Fruit fly (Drosophila melanogaster) whole organism, embryonic: ENCODE data around the gene ato.

Experiments used
- Asciz ChIP-seq: fragments of 200-800 bp; sonication (Bioruptor generic); optimal IDR thresholded peaks from 2 replicates; lab custom pipeline; 2017; ENCODE audit warnings: missing biosample characterization, mild to moderate bottlenecking, missing genetic modification characterization, missing genetic modification reagents
- CG10267 ChIP-seq: fragments of 200-800 bp; sonication (Bioruptor generic); optimal IDR thresholded peaks from 2 replicates; lab custom pipeline; 2018; ENCODE audit warnings: missing biosample characterization, mild to moderate bottlenecking, missing genetic modification characterization, moderate library complexity
- CG10274 ChIP-seq: fragments of 200-800 bp; sonication (Bioruptor generic); optimal IDR thresholded peaks from 3 replicates; lab custom pipeline; 2017; ENCODE audit warnings: missing biosample characterization, mild to moderate bottlenecking, missing genetic modification characterization
- CG10366 ChIP-seq: fragments of 200-800 bp; sonication (Bioruptor generic); IDR thresholded peaks from 2 replicates; pipeline ENCODE4 v1.3.6; 2022; ENCODE audit warnings: missing biosample characterization, missing genetic modification characterization
- CG10431 ChIP-seq: fragments of 200-800 bp; sonication (Bioruptor generic); optimal IDR thresholded peaks from 3 replicates; lab custom pipeline; 2018; ENCODE audit warnings: missing biosample characterization, mild to moderate bottlenecking, missing genetic modification characterization
- CG11085 ChIP-seq: fragments of 200-800 bp; sonication (Bioruptor generic); IDR thresholded peaks from 2 replicates; pipeline ENCODE4 v1.3.6; 2022; ENCODE audit warnings: missing biosample characterization, missing genetic modification characterization
- CG11560 ChIP-seq: fragments of 200-800 bp; sonication (Bioruptor generic); IDR thresholded peaks from 3 replicates; pipeline ENCODE4 v1.3.6; 2022; ENCODE audit warnings: missing biosample characterization, missing genetic modification characterization
- CG13123 ChIP-seq: fragments of 200-800 bp; sonication (Bioruptor generic); optimal IDR thresholded peaks from 2 replicates; lab custom pipeline; 2016; ENCODE audit warnings: missing biosample characterization, missing genetic modification characterization
- CG13424 ChIP-seq: fragments of 200-800 bp; sonication (Bioruptor generic); optimal IDR thresholded peaks from 2 replicates; lab custom pipeline; 2019; ENCODE audit warnings: missing biosample characterization, mild to moderate bottlenecking, missing genetic modification characterization, moderate library complexity
- CG14441 ChIP-seq: fragments of 200-800 bp; sonication (Bioruptor generic); IDR thresholded peaks from 2 replicates; pipeline ENCODE4 v1.3.6; 2022; ENCODE audit warnings: missing biosample characterization, missing genetic modification characterization
- CG16863 ChIP-seq: fragments of 200-800 bp; sonication (Bioruptor generic); optimal IDR thresholded peaks from 3 replicates; lab custom pipeline; 2016; ENCODE audit warnings: missing biosample characterization, missing genetic modification characterization
- CG18262 ChIP-seq: fragments of 200-800 bp; optimal IDR thresholded peaks from 3 replicates; lab custom pipeline; 2019; ENCODE audit warnings: missing biosample characterization, mild to moderate bottlenecking, missing genetic modification characterization, moderate library complexity
- CG2129 ChIP-seq: fragments of 200-800 bp; sonication (Bioruptor generic); IDR thresholded peaks from 2 replicates; pipeline ENCODE4 v1.3.6; 2022; ENCODE audit warnings: missing biosample characterization, missing genetic modification characterization; ENCODE audit not compliant: partially characterized antibody
- CG3995 ChIP-seq: fragments of 200-800 bp; sonication (Bioruptor generic); optimal IDR thresholded peaks from 3 replicates; lab custom pipeline; 2016; ENCODE audit warnings: missing biosample characterization, missing genetic modification characterization
- CG4404 ChIP-seq: fragments of 200-800 bp; sonication (Bioruptor generic); IDR thresholded peaks from 2 replicates; pipeline ENCODE4 v1.3.6; 2022; ENCODE audit warnings: missing biosample characterization, missing genetic modification characterization
- CG7271 ChIP-seq: fragments of 200-800 bp; sonication (Bioruptor generic); optimal IDR thresholded peaks from 2 replicates; lab custom pipeline; 2018; ENCODE audit warnings: missing biosample characterization, mild to moderate bottlenecking, missing genetic modification characterization, moderate library complexity
- CG8290 ChIP-seq, 3 experiments: fragments of 200-800 bp; sonication (Bioruptor generic); optimal IDR thresholded peaks; 2 replicates each; lab custom pipeline; 2016 to 2019; ENCODE audit warnings: missing biosample characterization in 3 of 3, missing genetic modification characterization in 3 of 3, mild to moderate bottlenecking in 2 of 3, moderate library complexity in 1 of 3
- CoRest ChIP-seq: fragments of 200-800 bp; sonication (Bioruptor generic); optimal IDR thresholded peaks from 3 replicates; lab custom pipeline; 2018; ENCODE audit warnings: missing biosample characterization, mild to moderate bottlenecking, missing genetic modification characterization, moderate library complexity
- Dll ChIP-seq: fragments of 200-800 bp; sonication (Bioruptor generic); IDR thresholded peaks from 4 replicates; pipeline ENCODE4 v1.3.6; 2022; ENCODE audit warnings: missing biosample characterization, missing genetic modification characterization; ENCODE audit not compliant: partially characterized antibody
- Doc2 ChIP-seq: fragments of 200-800 bp; sonication (Bioruptor generic); IDR thresholded peaks from 2 replicates; pipeline ENCODE4 v1.3.6; 2022; ENCODE audit warnings: missing biosample characterization, missing genetic modification characterization
- Dp ChIP-seq: fragments of 200-800 bp; sonication (Bioruptor generic); optimal IDR thresholded peaks from 2 replicates; lab custom pipeline; 2018; ENCODE audit warnings: missing biosample characterization, mild to moderate bottlenecking, missing genetic modification characterization, moderate library complexity
- E2f1 ChIP-seq: fragments of 200-800 bp; sonication (Bioruptor generic); IDR thresholded peaks from 2 replicates; pipeline ENCODE4 v1.3.6; 2022; ENCODE audit warnings: missing biosample characterization, missing genetic modification characterization
- Elba2 ChIP-seq: fragments of 200-800 bp; sonication (Bioruptor generic); optimal IDR thresholded peaks from 3 replicates; lab custom pipeline; 2016; ENCODE audit warnings: missing biosample characterization, missing genetic modification characterization
- HLH54F ChIP-seq: fragments of 200-800 bp; sonication (Bioruptor generic); optimal IDR thresholded peaks from 3 replicates; lab custom pipeline; 2016; ENCODE audit warnings: missing biosample characterization, missing genetic modification characterization
- Hmr ChIP-seq: fragments of 200-800 bp; sonication (Bioruptor generic); optimal IDR thresholded peaks from 3 replicates; lab custom pipeline; 2017; ENCODE audit warnings: mild to moderate bottlenecking, missing biosample characterization, missing genetic modification reagents, missing genetic modification characterization
- Nf-YC ChIP-seq: fragments of 200-800 bp; optimal IDR thresholded peaks from 3 replicates; lab custom pipeline; 2019; ENCODE audit warnings: missing biosample characterization, mild to moderate bottlenecking, missing genetic modification characterization, moderate library complexity
- NfI ChIP-seq: fragments of 200-800 bp; sonication (Bioruptor generic); optimal IDR thresholded peaks from 3 replicates; lab custom pipeline; 2018; ENCODE audit warnings: missing biosample characterization, mild to moderate bottlenecking, missing genetic modification characterization, moderate library complexity
- Optix ChIP-seq: fragments of 200-800 bp; sonication (Bioruptor generic); IDR thresholded peaks from 3 replicates; pipeline ENCODE4 v1.3.6; 2022; ENCODE audit warnings: missing biosample characterization, missing genetic modification characterization
- Sry-β ChIP-seq: fragments of 200-800 bp; sonication (Bioruptor generic); optimal IDR thresholded peaks from 2 replicates; lab custom pipeline; 2018; ENCODE audit warnings: missing biosample characterization, mild to moderate bottlenecking, missing genetic modification characterization, moderate library complexity
- Ssrp ChIP-seq: fragments of 200-800 bp; sonication (Bioruptor generic); optimal IDR thresholded peaks from 2 replicates; lab custom pipeline; 2018; ENCODE audit warnings: missing biosample characterization, mild to moderate bottlenecking, missing genetic modification characterization, moderate library complexity
- ab ChIP-seq: fragments of 200-800 bp; sonication (Bioruptor generic); optimal IDR thresholded peaks from 2 replicates; lab custom pipeline; 2016; ENCODE audit warnings: missing biosample characterization, missing genetic modification characterization
- ara ChIP-seq: fragments of 200-800 bp; sonication (Bioruptor generic); IDR thresholded peaks from 2 replicates; pipeline ENCODE4 v1.3.6; 2022; ENCODE audit warnings: missing biosample characterization, missing genetic modification characterization
- bcd ChIP-seq: fragments of 200-800 bp; sonication (Bioruptor generic); optimal IDR thresholded peaks from 2 replicates; lab custom pipeline; 2017; ENCODE audit warnings: missing biosample characterization, mild to moderate bottlenecking, missing genetic modification characterization
- bigmax ChIP-seq: fragments of 200-800 bp; sonication (Bioruptor generic); optimal IDR thresholded peaks from 2 replicates; lab custom pipeline; 2018; ENCODE audit warnings: missing biosample characterization, mild to moderate bottlenecking, missing genetic modification characterization
- cad ChIP-seq: fragments of >200 bp; optimal IDR thresholded peaks from 2 replicates; lab custom pipeline; 2017; ENCODE audit warnings: missing biosample characterization, missing genetic modification characterization
- disco-r ChIP-seq: fragments of 200-800 bp; sonication (Bioruptor generic); optimal IDR thresholded peaks from 2 replicates; lab custom pipeline; 2016; ENCODE audit warnings: missing biosample characterization, missing genetic modification characterization
- dpn ChIP-seq, 2 experiments: fragments of 200-800 bp; sonication (Bioruptor generic); optimal IDR thresholded peaks; 3 replicates each; lab custom pipeline; 2016; ENCODE audit warnings: missing biosample characterization in 2 of 2, missing genetic modification characterization in 2 of 2
- ems ChIP-seq: fragments of 200-800 bp; sonication (Bioruptor generic); optimal IDR thresholded peaks from 3 replicates; lab custom pipeline; 2016; ENCODE audit warnings: missing biosample characterization, missing genetic modification characterization
- en ChIP-seq: fragments of 200-800 bp; sonication (Bioruptor generic); optimal IDR thresholded peaks from 2 replicates; lab custom pipeline; 2016; ENCODE audit warnings: missing biosample characterization, missing genetic modification characterization
- gcm ChIP-seq: fragments of 200-800 bp; sonication (Bioruptor generic); optimal IDR thresholded peaks from 2 replicates; lab custom pipeline; 2019; ENCODE audit warnings: missing biosample characterization, mild to moderate bottlenecking, missing genetic modification characterization, moderate library complexity
- gfzf ChIP-seq: fragments of 200-800 bp; sonication (Bioruptor generic); optimal IDR thresholded peaks from 2 replicates; lab custom pipeline; 2016; ENCODE audit warnings: missing biosample characterization, mild to moderate bottlenecking, missing genetic modification characterization, moderate library complexity
- kah ChIP-seq: fragments of 200-800 bp; sonication (Bioruptor generic); optimal IDR thresholded peaks from 2 replicates; lab custom pipeline; 2018; ENCODE audit warnings: missing biosample characterization, mild to moderate bottlenecking, missing genetic modification characterization
- p53 ChIP-seq: fragments of 200-800 bp; sonication (Bioruptor generic); optimal IDR thresholded peaks from 2 replicates; lab custom pipeline; 2016; ENCODE audit warnings: missing biosample characterization, missing genetic modification characterization
- toy ChIP-seq: fragments of 200-800 bp; sonication (Bioruptor generic); IDR thresholded peaks from 2 replicates; pipeline ENCODE4 v1.3.6; 2022; ENCODE audit warnings: missing biosample characterization, missing genetic modification characterization
- trem ChIP-seq: fragments of 200-800 bp; optimal IDR thresholded peaks from 3 replicates; lab custom pipeline; 2019; ENCODE audit warnings: missing biosample characterization, mild to moderate bottlenecking, missing genetic modification characterization, moderate library complexity
- unc-4 ChIP-seq: fragments of 200-800 bp; sonication (Bioruptor generic); IDR thresholded peaks from 2 replicates; pipeline ENCODE4 v1.3.6; 2022; ENCODE audit warnings: missing biosample characterization, missing genetic modification characterization; ENCODE audit not compliant: partially characterized antibody
- vfl ChIP-seq: fragments of 200-800 bp; sonication (Bioruptor generic); optimal IDR thresholded peaks from 2 replicates; lab custom pipeline; 2016; ENCODE audit warnings: missing biosample characterization, missing genetic modification characterization
- vvl ChIP-seq: fragments of 200-800 bp; sonication (Bioruptor generic); IDR thresholded peaks from 2 replicates; pipeline ENCODE4 v1.3.6; 2022; ENCODE audit warnings: missing biosample characterization, missing genetic modification characterization
- wor ChIP-seq: fragments of 200-800 bp; sonication (Bioruptor generic); IDR thresholded peaks from 2 replicates; pipeline ENCODE4 v1.3.6; 2022; ENCODE audit warnings: missing biosample characterization, missing genetic modification characterization
- yki ChIP-seq: fragments of >200 bp; optimal IDR thresholded peaks from 3 replicates; lab custom pipeline; 2018
- zen ChIP-seq: fragments of 200-800 bp; sonication (Bioruptor generic); optimal IDR thresholded peaks from 3 replicates; lab custom pipeline; 2018; ENCODE audit warnings: missing biosample characterization, mild to moderate bottlenecking, missing genetic modification characterization, moderate library complexity

ato gene

DNA sequence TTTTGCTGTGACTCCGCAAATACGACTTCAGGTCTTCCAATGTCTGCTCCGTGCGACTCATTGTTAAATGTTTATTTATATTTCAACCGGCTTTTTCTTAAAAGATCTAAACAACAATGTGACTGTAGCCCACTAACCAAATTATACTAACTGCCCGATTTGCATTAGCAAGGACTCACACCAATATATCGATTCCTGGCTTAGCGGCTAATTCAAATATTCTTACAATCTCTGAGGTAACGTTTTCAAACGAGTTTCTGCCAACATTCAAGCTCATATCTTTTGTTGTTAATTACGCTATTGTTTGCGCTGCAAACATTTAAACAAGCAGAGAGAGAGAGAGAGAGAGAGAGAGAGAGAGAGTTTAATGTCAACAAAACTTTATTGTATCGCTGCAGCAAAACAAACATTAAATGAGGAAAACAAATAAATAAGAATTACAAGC, 30.7 kb downstream of the ato start, which contains the start of gene tex (continued):
- TF ChIP-seq vvl (peak; percentile 68), CG4404 (GFP tag; lab: Robert Waterston, UW) (no peak), Optix (no peak), CG8290 (GFP tag; optimal IDR thresholded peaks at IDR 0.05; lab: Kevin White, UChicago) (peak; percentile 52), CG8290 (tag; optimal IDR thresholded peaks at IDR 0.05; lab: Kevin White, UChicago) (no peak), bcd (peak; percentile 17), Ssrp (tag; lab: Kevin White, UChicago) (no peak), trem (tag; lab: Kevin White, UChicago) (peak; percentile 79), CG18262 (tag; lab: Kevin White, UChicago) (peak; percentile 65), wor (GFP tag; lab: Robert Waterston, UW) (no peak), CG13123 (GFP tag; lab: Kevin White, UChicago) (peak; percentile 1), unc-4 (GFP tag; lab: Robert Waterston, UW) (peak; percentile 50), CG10366 (no peak), CG11560 (tag; lab: Robert Waterston, UW) (no peak), E2f1 (GFP tag; lab: Robert Waterston, UW) (no peak), yki (lab: Kevin White, UChicago) (no peak), CG7271 (tag; lab: Kevin White, UChicago) (peak; percentile 44), cad (GFP tag; lab: Kevin White, UChicago) (no peak), CG3995 (GFP tag; lab: Kevin White, UChicago) (no peak), kah (GFP tag; lab: Kevin White, UChicago) (peak; percentile 17), vfl (no peak), HLH54F (GFP tag; lab: Kevin White, UChicago) (no peak), CG16863 (peak; percentile 2), disco-r (GFP tag; lab: Kevin White, UChicago) (no peak), Sry-β (peak; percentile 43), ems (GFP tag; lab: Kevin White, UChicago) (no peak), CG14441 (GFP tag; lab: Robert Waterston, UW) (no peak), zen (tag; lab: Kevin White, UChicago) (peak; percentile 6), p53 (GFP tag; lab: Kevin White, UChicago) (no peak), gfzf (peak; percentile 95), Asciz (GFP tag; lab: Kevin White, UChicago) (peak; percentile 89), Dp (peak; percentile 98), gcm (GFP tag; lab: Kevin White, UChicago) (peak; percentile 57), CG10274 (GFP tag; lab: Kevin White, UChicago) (no peak), ara (GFP tag; lab: Robert Waterston, UW) (peak; percentile 61), CG10267 (peak; percentile 47), CG11085 (no peak), CoRest (peak; percentile 7), NfI (GFP tag; lab: Kevin White, UChicago) (no peak), Elba2 (GFP tag; lab: Kevin White, UChicago) (no peak), toy (GFP tag; lab: Robert Waterston, UW) (no peak), Doc2 (GFP tag; lab: Robert Waterston, UW) (no peak), Dll (GFP tag; lab: Robert Waterston, UW) (peak; percentile 62; the same call in 3 of the 4 replicates), CG10431 (GFP tag; lab: Kevin White, UChicago) (peak; percentile 31), CG13424 (tag; lab: Kevin White, UChicago) (peak; percentile 4), CG2129 (GFP tag; lab: Robert Waterston, UW) (no peak), bigmax (GFP tag; lab: Kevin White, UChicago) (no peak), ab (GFP tag; lab: Kevin White, UChicago) (no peak), Hmr (GFP tag; lab: Kevin White, UChicago) (no peak), en (GFP tag; lab: Kevin White, UChicago) (no peak), Nf-YC (tag; lab: Kevin White, UChicago) (no peak), dpn (GFP tag; optimal IDR thresholded peaks at IDR 0.05; lab: Kevin White, UChicago) (no peak)
